Fruit fly (Drosophila melanogaster) whole organism, embryonic: ENCODE data around the gene wdn.

Experiments
- Bteb2 ChIP-seq: fragments of 200-800 bp; sonication (Bioruptor generic); optimal IDR thresholded peaks from 2 replicates; lab custom pipeline; 2016; ENCODE audit warnings: missing biosample characterization, missing genetic modification characterization
- CG10565 ChIP-seq: fragments of 200-800 bp; sonication (Bioruptor generic); optimal IDR thresholded peaks from 3 replicates; lab custom pipeline; 2016; ENCODE audit warnings: missing biosample characterization, mild to moderate bottlenecking, missing genetic modification characterization
- CG11247 ChIP-seq: fragments of 200-800 bp; sonication (Bioruptor generic); IDR thresholded peaks from 2 replicates; pipeline ENCODE4 v1.3.6; 2022; ENCODE audit warnings: missing biosample characterization, missing genetic modification characterization
- CG13287 ChIP-seq: fragments of 200-800 bp; sonication (Bioruptor generic); IDR thresholded peaks from 2 replicates; pipeline ENCODE4 v1.3.6; 2022; ENCODE audit warnings: missing biosample characterization, missing genetic modification characterization; ENCODE audit not compliant: partially characterized antibody
- CG17829 ChIP-seq: fragments of 200-800 bp; optimal IDR thresholded peaks from 2 replicates; lab custom pipeline; 2019; ENCODE audit warnings: missing biosample characterization, mild to moderate bottlenecking, missing genetic modification characterization, moderate library complexity
- CG2129 ChIP-seq: fragments of 200-800 bp; sonication (Bioruptor generic); IDR thresholded peaks from 2 replicates; pipeline ENCODE4 v1.3.6; 2022; ENCODE audit warnings: missing biosample characterization, missing genetic modification characterization; ENCODE audit not compliant: partially characterized antibody
- CG31224 ChIP-seq: fragments of 200-800 bp; sonication (Bioruptor generic); IDR thresholded peaks from 2 replicates; pipeline ENCODE4 v1.3.6; 2022; ENCODE audit warnings: missing biosample characterization, missing genetic modification characterization
- CG31365 ChIP-seq: fragments of 200-800 bp; sonication (Bioruptor generic); optimal IDR thresholded peaks from 2 replicates; lab custom pipeline; 2018; ENCODE audit warnings: missing biosample characterization, mild to moderate bottlenecking, missing genetic modification characterization
- CG3281 ChIP-seq: fragments of 200-800 bp; sonication (Bioruptor generic); optimal IDR thresholded peaks from 3 replicates; lab custom pipeline; 2017; ENCODE audit warnings: missing biosample characterization, mild to moderate bottlenecking, missing genetic modification characterization
- CG4328 ChIP-seq: fragments of 200-800 bp; sonication (Bioruptor generic); optimal IDR thresholded peaks from 3 replicates; lab custom pipeline; 2017; ENCODE audit warnings: missing biosample characterization, missing genetic modification reagents, missing genetic modification characterization
- CG4360 ChIP-seq: fragments of 200-800 bp; sonication (Bioruptor generic); IDR thresholded peaks from 2 replicates; pipeline ENCODE4 v1.3.6; 2022; ENCODE audit warnings: missing biosample characterization, missing genetic modification characterization
- CG4820 ChIP-seq: fragments of 200-800 bp; sonication (Bioruptor generic); optimal IDR thresholded peaks from 3 replicates; lab custom pipeline; 2016; ENCODE audit warnings: missing biosample characterization, missing genetic modification characterization
- CG6689 ChIP-seq: fragments of 200-800 bp; sonication (Bioruptor generic); IDR thresholded peaks from 2 replicates; pipeline ENCODE4 v1.3.6; 2022; ENCODE audit warnings: missing biosample characterization, missing genetic modification characterization
- CG6854 ChIP-seq: fragments of 200-800 bp; sonication (Bioruptor generic); optimal IDR thresholded peaks from 3 replicates; lab custom pipeline; 2017; ENCODE audit warnings: missing biosample characterization, mild to moderate bottlenecking, missing genetic modification characterization
- CG7786 ChIP-seq: fragments of 200-800 bp; sonication (Bioruptor generic); optimal IDR thresholded peaks from 2 replicates; lab custom pipeline; 2016; ENCODE audit warnings: missing biosample characterization, missing genetic modification characterization
- CG7839 ChIP-seq: fragments of 200-800 bp; sonication (Bioruptor generic); optimal IDR thresholded peaks from 3 replicates; lab custom pipeline; 2018; ENCODE audit warnings: missing biosample characterization, mild to moderate bottlenecking, missing genetic modification characterization, moderate library complexity
- CG8281 ChIP-seq: fragments of 200-800 bp; sonication (Bioruptor generic); optimal IDR thresholded peaks from 2 replicates; lab custom pipeline; 2018; ENCODE audit warnings: missing biosample characterization, mild to moderate bottlenecking, missing genetic modification characterization, moderate library complexity
- D ChIP-seq, 2 experiments: fragments of 200-800 bp in 1 of 2; fragments of >200 bp in 1 of 2; sonication (Bioruptor generic) in 1 of 2; optimal IDR thresholded peaks; 2 replicates in 1 of 2; 3 replicates in 1 of 2; lab custom pipeline; 2017; ENCODE audit warnings: mild to moderate bottlenecking in 1 of 2, missing biosample characterization in 1 of 2, missing genetic modification characterization in 1 of 2, missing genetic modification reagents in 1 of 2
- D19B ChIP-seq: fragments of 200-800 bp; sonication (Bioruptor generic); optimal IDR thresholded peaks from 2 replicates; lab custom pipeline; 2017; ENCODE audit warnings: missing biosample characterization, mild to moderate bottlenecking, missing genetic modification characterization
- Dp ChIP-seq: fragments of 200-800 bp; sonication (Bioruptor generic); optimal IDR thresholded peaks from 2 replicates; lab custom pipeline; 2018; ENCODE audit warnings: missing biosample characterization, mild to moderate bottlenecking, missing genetic modification characterization, moderate library complexity
- Drgx ChIP-seq: fragments of 200-800 bp; sonication (Bioruptor generic); IDR thresholded peaks from 2 replicates; pipeline ENCODE4 v1.3.6; 2022; ENCODE audit warnings: missing biosample characterization, missing genetic modification characterization
- Fer1 ChIP-seq: fragments of 200-800 bp; sonication (Bioruptor generic); optimal IDR thresholded peaks from 2 replicates; lab custom pipeline; 2017; ENCODE audit warnings: missing biosample characterization, mild to moderate bottlenecking, missing genetic modification characterization
- Hey ChIP-seq: fragments of 200-800 bp; sonication (Bioruptor generic); optimal IDR thresholded peaks from 3 replicates; lab custom pipeline; 2018; ENCODE audit warnings: missing biosample characterization, mild to moderate bottlenecking, missing genetic modification characterization
- Hr78 ChIP-seq, 2 experiments: fragments of 200-800 bp in 1 of 2; fragments of >200 bp in 1 of 2; sonication (Bioruptor generic) in 1 of 2; optimal IDR thresholded peaks; 2 replicates each; lab custom pipeline; 2017 to 2019; ENCODE audit warnings: missing biosample characterization in 2 of 2, missing genetic modification characterization in 2 of 2, mild to moderate bottlenecking in 1 of 2, moderate library complexity in 1 of 2
- Jarid2 ChIP-seq: fragments of 200-800 bp; sonication (Bioruptor generic); optimal IDR thresholded peaks from 3 replicates; lab custom pipeline; 2017; ENCODE audit warnings: mild to moderate bottlenecking, missing biosample characterization, missing genetic modification reagents, missing genetic modification characterization
- Lpt ChIP-seq: fragments of >200 bp; optimal IDR thresholded peaks from 2 replicates; lab custom pipeline; 2018; ENCODE audit warnings: missing biosample characterization, missing genetic modification characterization
- Med ChIP-seq: fragments of 200-800 bp; sonication (Bioruptor generic); peaks from one replicate; lab custom pipeline; 2016; ENCODE audit warnings: missing biosample characterization, missing genetic modification characterization, mild to moderate bottlenecking, inconsistent platforms, moderate library complexity
- Poxn ChIP-seq: fragments of 200-800 bp; sonication (Bioruptor generic); IDR thresholded peaks from 2 replicates; pipeline ENCODE4 v1.3.6; 2022; ENCODE audit warnings: missing biosample characterization, missing genetic modification characterization
- Ravus ChIP-seq: fragments of 200-800 bp; sonication (Bioruptor generic); IDR thresholded peaks from 2 replicates; pipeline ENCODE4 v1.3.6; 2022; ENCODE audit warnings: missing biosample characterization, missing genetic modification characterization
- Scr ChIP-seq: fragments of 200-800 bp; sonication (Bioruptor generic); IDR thresholded peaks from 2 replicates; pipeline ENCODE4 v1.3.6; 2022; ENCODE audit warnings: missing biosample characterization, missing genetic modification characterization; ENCODE audit not compliant: partially characterized antibody
- Sox100B ChIP-seq: fragments of 200-800 bp; sonication (Bioruptor generic); optimal IDR thresholded peaks from 3 replicates; lab custom pipeline; 2018; ENCODE audit warnings: missing biosample characterization, mild to moderate bottlenecking, missing genetic modification characterization
- Sox102F ChIP-seq: fragments of 200-800 bp; sonication (Bioruptor generic); optimal IDR thresholded peaks from 2 replicates; lab custom pipeline; 2018; ENCODE audit warnings: missing biosample characterization, mild to moderate bottlenecking, missing genetic modification characterization, moderate library complexity
- Sry-β ChIP-seq: fragments of 200-800 bp; sonication (Bioruptor generic); optimal IDR thresholded peaks from 2 replicates; lab custom pipeline; 2018; ENCODE audit warnings: missing biosample characterization, mild to moderate bottlenecking, missing genetic modification characterization, moderate library complexity
- Trl ChIP-seq, 3 experiments: fragments of >200 bp in 2 of 3; fragments of 200-800 bp in 1 of 3; sonication (Bioruptor generic) in 1 of 3; optimal IDR thresholded peaks; 2 replicates in 1 of 3; 3 replicates in 2 of 3; lab custom pipeline; 2016 to 2017; ENCODE audit warnings: missing biosample characterization in 1 of 3, missing genetic modification characterization in 1 of 3
- Vsx1 ChIP-seq: fragments of 200-800 bp; sonication (Bioruptor generic); optimal IDR thresholded peaks from 2 replicates; lab custom pipeline; 2017; ENCODE audit warnings: missing biosample characterization, mild to moderate bottlenecking, missing genetic modification characterization, missing genetic modification reagents
- Xrp1 ChIP-seq: fragments of 200-800 bp; sonication (Bioruptor generic); IDR thresholded peaks from 2 replicates; pipeline ENCODE4 v1.3.6; 2022; ENCODE audit warnings: missing biosample characterization, missing genetic modification characterization
- bowl ChIP-seq: fragments of 200-800 bp; sonication (Bioruptor generic); IDR thresholded peaks from 2 replicates; pipeline ENCODE4 v1.3.6; 2022; ENCODE audit warnings: missing biosample characterization, missing genetic modification characterization
- br ChIP-seq: fragments of >200 bp; optimal IDR thresholded peaks from 2 replicates; lab custom pipeline; 2017
- eve ChIP-seq, 2 experiments: fragments of >200 bp; optimal IDR thresholded peaks; 2 replicates each; lab custom pipeline; 2017; ENCODE audit warnings: missing biosample characterization in 2 of 2, missing genetic modification characterization in 2 of 2
- exex ChIP-seq: fragments of 200-800 bp; sonication (Bioruptor generic); optimal IDR thresholded peaks from 4 replicates; lab custom pipeline; 2018; ENCODE audit warnings: missing biosample characterization, mild to moderate bottlenecking, missing genetic modification characterization, moderate library complexity
- hkb ChIP-seq, 2 experiments: fragments of 200-800 bp in 1 of 2; fragments of >200 bp in 1 of 2; sonication (Bioruptor generic) in 1 of 2; IDR thresholded peaks in 1 of 2; optimal IDR thresholded peaks in 1 of 2; 2 replicates each; pipeline versions ENCODE4 v1.3.6 to Lab custom; 2017 to 2022; ENCODE audit warnings: missing biosample characterization in 1 of 2, missing genetic modification characterization in 1 of 2
- nom ChIP-seq: fragments of 200-800 bp; sonication (Bioruptor generic); optimal IDR thresholded peaks from 2 replicates; lab custom pipeline; 2017; ENCODE audit warnings: missing biosample characterization, missing genetic modification characterization, mild to moderate bottlenecking, moderate library complexity, missing genetic modification reagents
- ro ChIP-seq: fragments of 200-800 bp; sonication (Bioruptor generic); IDR thresholded peaks from 2 replicates; pipeline ENCODE4 v1.3.6; 2022; ENCODE audit warnings: missing biosample characterization, missing genetic modification characterization
- ttk ChIP-seq: fragments of 200-800 bp; sonication (Bioruptor generic); IDR thresholded peaks from 2 replicates; pipeline ENCODE4 v2.1.2; 2022; ENCODE audit warnings: missing biosample characterization, missing genetic modification characterization
- unc-4 ChIP-seq: fragments of 200-800 bp; sonication (Bioruptor generic); IDR thresholded peaks from 2 replicates; pipeline ENCODE4 v1.3.6; 2022; ENCODE audit warnings: missing biosample characterization, missing genetic modification characterization; ENCODE audit not compliant: partially characterized antibody
- vvl ChIP-seq: fragments of 200-800 bp; sonication (Bioruptor generic); IDR thresholded peaks from 2 replicates; pipeline ENCODE4 v1.3.6; 2022; ENCODE audit warnings: missing biosample characterization, missing genetic modification characterization

The wdn gene

dm6 chr3R:28850662-28851257, 39.6 kb upstream of the wdn start (continued):
- no peak for TF ChIP-seq Vsx1 (GFP tag; lab: Kevin White, UChicago)
- no peak for TF ChIP-seq CG6854 (GFP tag; lab: Kevin White, UChicago)
- peak; percentile 20; the same call in 1 of the 2 replicates for TF ChIP-seq Xrp1 (GFP tag; lab: Robert Waterston, UW)
- peak; percentile 15; the same call in 1 of the 2 replicates for TF ChIP-seq vvl (GFP tag; lab: Robert Waterston, UW)
- TF ChIP-seq Jarid2 (GFP tag; lab: Kevin White, UChicago): no peak
- no peak for TF ChIP-seq Ravus (GFP tag; lab: Robert Waterston, UW)
- TF ChIP-seq CG4360: no peak
- no peak for TF ChIP-seq Dp
- 0 out of 2 replicates have a peak, but pooled peaks have one; percentile 17 for TF ChIP-seq CG6689 (GFP tag; lab: Robert Waterston, UW)
- TF ChIP-seq CG10565 (GFP tag; lab: Kevin White, UChicago): no peak
- no peak for TF ChIP-seq Fer1 (GFP tag; lab: Kevin White, UChicago)
- no peak for TF ChIP-seq Sox100B (GFP tag; lab: Kevin White, UChicago)
- TF ChIP-seq Drgx (GFP tag; lab: Robert Waterston, UW): peak; percentile 71
- no peak for TF ChIP-seq CG4820 (GFP tag; lab: Kevin White, UChicago)
- TF ChIP-seq ro: no peak
- TF ChIP-seq Sry-β (GFP tag; lab: Kevin White, UChicago): no peak
- TF ChIP-seq ttk (GFP tag; lab: Robert Waterston, UW): no peak
- no peak for TF ChIP-seq CG4328 (GFP tag; lab: Kevin White, UChicago)
- TF ChIP-seq CG17829 (tag; lab: Kevin White, UChicago): no peak

- TF ChIP-seq nom (GFP tag; lab: Kevin White, UChicago): no peak
- TF ChIP-seq br: no peak
- TF ChIP-seq D19B: no peak
- no peak for TF ChIP-seq CG31365 (tag; lab: Kevin White, UChicago)
- TF ChIP-seq unc-4 (GFP tag; lab: Robert Waterston, UW): no peak
- TF ChIP-seq bowl (GFP tag; lab: Robert Waterston, UW): no peak
- peak; percentile 66 for TF ChIP-seq CG8281 (tag; lab: Kevin White, UChicago)
- TF ChIP-seq Sox102F (GFP tag; lab: Kevin White, UChicago): no peak
- TF ChIP-seq eve (GFP tag; optimal IDR thresholded peaks at IDR 0.05; lab: Kevin White, UChicago): peak in 1 of 2 experiments; percentile 54
- TF ChIP-seq CG31224 (GFP tag; lab: Robert Waterston, UW): no peak
- peak in 1 of 2 experiments; percentile 25 for TF ChIP-seq Hr78 (GFP tag; optimal IDR thresholded peaks at IDR 0.05; lab: Kevin White, UChicago)
- no peak for TF ChIP-seq hkb (optimal IDR thresholded peaks at IDR 0.05; lab: Kevin White, UChicago)
- TF ChIP-seq hkb (GFP tag; IDR thresholded peaks at IDR 0.05; lab: Robert Waterston, UW): no peak
- TF ChIP-seq CG3281: no peak
- no peak for TF ChIP-seq Poxn (GFP tag; lab: Robert Waterston, UW)
- peak; percentile 43 for TF ChIP-seq Hey (tag; lab: Kevin White, UChicago)
- TF ChIP-seq Med (GFP tag; lab: Kevin White, UChicago): peak; percentile 43
- no peak for TF ChIP-seq CG11247
- TF ChIP-seq exex: peak; percentile 36
- no peak for TF ChIP-seq Bteb2 (GFP tag; lab: Kevin White, UChicago)
- TF ChIP-seq Trl (optimal IDR thresholded peaks at IDR 0.05; lab: Kevin White, UChicago): no peak
- TF ChIP-seq Trl (GFP tag; optimal IDR thresholded peaks at IDR 0.05; lab: Kevin White, UChicago): no peak
- no peak for TF ChIP-seq CG2129 (GFP tag; lab: Robert Waterston, UW)
- no peak for TF ChIP-seq CG7839 (tag; lab: Kevin White, UChicago)
- no peak for TF ChIP-seq D (optimal IDR thresholded peaks at IDR 0.05; lab: Kevin White, UChicago)
- no peak for TF ChIP-seq D (GFP tag; optimal IDR thresholded peaks at IDR 0.05; lab: Kevin White, UChicago)
- no peak for TF ChIP-seq CG13287
- no peak for TF ChIP-seq Lpt
- no peak for TF ChIP-seq Scr (GFP tag; lab: Robert Waterston, UW)
- TF ChIP-seq CG7786 (GFP tag; lab: Kevin White, UChicago): no peak
Measured at dm6 chr3R:28848693-28849470, 37.7 kb upstream of the wdn start.
